Worm (Caenorhabditis elegans): Measurements from ENCODE around the gene T19H5.7.

Gene T19H5.7

DNA sequence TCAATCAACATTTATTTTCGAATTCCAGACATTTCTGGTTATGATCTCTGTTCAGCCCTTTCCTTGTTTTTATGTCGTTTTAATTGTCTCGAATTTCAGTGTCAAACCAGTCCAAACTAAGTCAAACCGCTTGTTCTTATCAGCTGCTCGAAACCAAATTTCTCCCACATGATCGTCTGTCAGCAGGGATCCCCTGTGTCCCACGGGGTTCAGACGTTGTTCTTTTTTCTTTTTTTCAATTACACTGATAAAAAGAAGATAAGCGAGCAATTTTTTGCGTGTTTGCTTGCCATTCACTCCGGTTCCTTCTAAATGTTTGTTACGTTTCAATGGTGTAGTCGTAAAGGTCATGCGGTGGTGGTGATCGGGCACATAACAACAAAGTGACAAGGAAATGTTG is 22.0 kb upstream of the T19H5.7 start (continued):
- TF ChIP-seq hlh-30 (tag; optimal IDR thresholded peaks at IDR 0.05; ENCODE audit: insufficient read depth) (peak; percentile 85), aha-1 (tag) (peak; percentile 35), fos-1 (tag; optimal IDR thresholded peaks at IDR 0.05) (no peak), nhr-28 (tag; optimal IDR thresholded peaks at IDR 0.05) (peak; percentile 71), lin-1 (GFP tag; IDR thresholded peaks at IDR 0.05) (peak; percentile 57), dve-1 (tag; optimal IDR thresholded peaks at IDR 0.05; ENCODE audit: insufficient read depth) (peak; percentile 91), lir-3 (tag; optimal IDR thresholded peaks at IDR 0.05) (no peak), tra-1 (GFP tag; IDR thresholded peaks at IDR 0.05) (peak; percentile 81), dmd-6 (GFP tag; IDR thresholded peaks at IDR 0.05) (peak; percentile 91)

DNA sequence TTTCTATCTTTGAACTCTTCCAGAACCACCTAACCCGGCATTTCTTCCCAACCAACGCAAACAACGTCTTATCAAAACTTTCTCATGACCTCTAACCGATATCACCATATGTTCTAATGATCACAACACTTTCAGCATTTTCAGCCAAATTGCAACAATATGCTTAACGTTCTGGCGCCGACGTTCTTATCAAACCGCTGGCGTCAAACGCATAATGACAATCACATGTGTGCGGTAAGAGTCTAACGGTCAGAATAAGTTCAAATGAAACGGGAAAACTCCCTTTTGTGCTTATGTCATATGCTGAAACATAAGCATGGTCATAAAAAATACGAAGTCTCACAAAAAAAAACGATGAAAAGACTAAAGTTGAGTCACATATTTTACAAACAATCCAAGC is 21.0 kb upstream of the T19H5.7 start:
- TF ChIP-seq tag-97 (GFP tag; IDR thresholded peaks at IDR 0.05) = no peak
- peak; percentile 24 for TF ChIP-seq nhr-10 (tag; optimal IDR thresholded peaks at IDR 0.05)
- TF ChIP-seq saeg-2 (GFP tag; IDR thresholded peaks at IDR 0.05) = no peak
- TF ChIP-seq mes-2 (tag; optimal IDR thresholded peaks at IDR 0.05; ENCODE audit: poor library complexity, severe bottlenecking) = peak; percentile 52
- no peak for TF ChIP-seq skn-1 (tag; optimal IDR thresholded peaks at IDR 0.05)
- TF ChIP-seq F26F4.8 (GFP tag; conservative IDR thresholded peaks at IDR 0.05) = no peak
- peak; percentile 83 for TF ChIP-seq nhr-102 (tag; optimal IDR thresholded peaks at IDR 0.05)
- no peak for TF ChIP-seq unc-39 (tag; optimal IDR thresholded peaks at IDR 0.05)
- TF ChIP-seq nhr-237 (tag; optimal IDR thresholded peaks at IDR 0.05) = no peak
- no peak for TF ChIP-seq ceh-82 (tag; optimal IDR thresholded peaks at IDR 0.05)
- no peak for TF ChIP-seq set-16 (GFP tag; IDR thresholded peaks at IDR 0.05)
- peak in 1 of 2 experiments; percentile 41 for TF ChIP-seq lsy-2 (tag; optimal IDR thresholded peaks at IDR 0.05)
- TF ChIP-seq spr-3 (GFP tag; optimal IDR thresholded peaks at IDR 0.05) = no peak
- TF ChIP-seq duxl-1 (tag; optimal IDR thresholded peaks at IDR 0.05; ENCODE audit: poor library complexity) = no peak
- no peak for TF ChIP-seq aly-2 (tag; optimal IDR thresholded peaks at IDR 0.05)
- peak; percentile 98 for TF ChIP-seq dmd-6 (GFP tag; IDR thresholded peaks at IDR 0.05)
- no peak for TF ChIP-seq hmg-1.1 (GFP tag; IDR thresholded peaks at IDR 0.05)
- peak; percentile 62 for TF ChIP-seq gei-8 (GFP tag; optimal IDR thresholded peaks at IDR 0.05)
- no peak for TF ChIP-seq madf-5 (GFP tag; IDR thresholded peaks at IDR 0.05)
- peak; percentile 86 for TF ChIP-seq nhr-48 (tag; optimal IDR thresholded peaks at IDR 0.05)
- no peak for TF ChIP-seq unc-130 (GFP tag; optimal IDR thresholded peaks at IDR 0.05)
- peak; percentile 88 for TF ChIP-seq tra-1 (GFP tag; IDR thresholded peaks at IDR 0.05)
- TF ChIP-seq dve-1 (tag; optimal IDR thresholded peaks at IDR 0.05; ENCODE audit: insufficient read depth) = peak; percentile 96
- peak; percentile 93 for TF ChIP-seq mdt-29 (GFP tag; IDR thresholded peaks at IDR 0.05)
- peak in 1 of 2 experiments; percentile 25 for TF ChIP-seq mdl-1 (tag; optimal IDR thresholded peaks at IDR 0.05)
- peak; percentile 53 for TF ChIP-seq jun-1 (tag; optimal IDR thresholded peaks at IDR 0.05)
- no peak for TF ChIP-seq R02D3.7 (tag; optimal IDR thresholded peaks at IDR 0.05)
- TF ChIP-seq daf-16 (GFP tag; optimal IDR thresholded peaks at IDR 0.05) = peak in 1 of 2 experiments; percentile 49
- TF ChIP-seq daf-16 (tag; optimal IDR thresholded peaks at IDR 0.05) = peak; percentile 96
- TF ChIP-seq snpc-1.2 (GFP tag; IDR thresholded peaks at IDR 0.05) = no peak
- TF ChIP-seq sdz-12 (GFP tag; optimal IDR thresholded peaks at IDR 0.05) = no peak
- no peak for TF ChIP-seq zfp-2 (tag; optimal IDR thresholded peaks at IDR 0.05)
- TF ChIP-seq dmd-8 (GFP tag; IDR thresholded peaks at IDR 0.05) = no peak
- peak; percentile 82 for TF ChIP-seq fos-1 (tag; optimal IDR thresholded peaks at IDR 0.05)
- TF ChIP-seq nhr-41 (GFP tag; IDR thresholded peaks at IDR 0.05) = peak; percentile 86
- TF ChIP-seq Y5F2A.4 (GFP tag; optimal IDR thresholded peaks at IDR 0.05) = no peak
- no peak for TF ChIP-seq D1046.2 (GFP tag; IDR thresholded peaks at IDR 0.05)
- no peak for TF ChIP-seq lin-39 (tag; optimal IDR thresholded peaks at IDR 0.05)
- TF ChIP-seq nhr-28 (tag; optimal IDR thresholded peaks at IDR 0.05) = peak; percentile 92
- no peak for TF ChIP-seq ceh-44 (GFP tag; IDR thresholded peaks at IDR 0.05)
- TF ChIP-seq php-3 (GFP tag; IDR thresholded peaks at IDR 0.05) = peak; percentile 91
- TF ChIP-seq snpc-4 (tag; optimal IDR thresholded peaks at IDR 0.05) = no peak
- no peak for TF ChIP-seq nhr-25 (tag; optimal IDR thresholded peaks at IDR 0.05; ENCODE audit: borderline replicate concordance, insufficient read depth)
- no peak for TF ChIP-seq zag-1 (tag; optimal IDR thresholded peaks at IDR 0.05)
- TF ChIP-seq daf-8 (GFP tag; IDR thresholded peaks at IDR 0.05) = no peak
